Worm (Caenorhabditis elegans) whole organism, young adult: Measurements from ENCODE around the gene ZK822.9.

Experiments
- K11D2.4 ChIP-seq: fragments of 200-800 bp; sonication (Bioruptor generic); IDR thresholded peaks from 2 replicates; pipeline ENCODE4 v1.3.6; 2022; ENCODE audit warnings: missing genetic modification reagents, missing genetic modification characterization, missing compliant biosample characterization
- Y79H2A.3 ChIP-seq: fragments of 200-800 bp; sonication (Bioruptor generic); conservative IDR thresholded peaks from 2 replicates; pipeline ENCODE4 v1.3.6; 2022; ENCODE audit warnings: missing genetic modification reagents, missing genetic modification characterization, missing compliant biosample characterization
- ama-1 ChIP-seq, 3 experiments: fragments of 150-350 bp in 1 of 3; sonication (generic microtip) in 2 of 3; optimal IDR thresholded peaks; 2 replicates each; lab custom pipeline; 2014 to 2018; ENCODE audit warnings: missing biosample characterization in 2 of 3, missing genetic modification characterization in 2 of 3, missing genetic modification reagents in 2 of 3
- lin-40 ChIP-seq: sonication (generic microtip); optimal IDR thresholded peaks from 2 replicates; lab custom pipeline; 2016; ENCODE audit warnings: missing genetic modification characterization, mild to moderate bottlenecking, missing compliant biosample characterization, missing genotype, missing genetic modification reagents
- madf-3 ChIP-seq: fragments of 200-800 bp; sonication (Bioruptor generic); IDR thresholded peaks from 2 replicates; pipeline ENCODE4 v1.3.6; 2022; ENCODE audit warnings: missing genetic modification reagents, missing genetic modification characterization, missing compliant biosample characterization
- pha-4 ChIP-seq: fragments of 150-350 bp; sonication (generic microtip); optimal IDR thresholded peaks from 2 replicates; lab custom pipeline; 2014; ENCODE audit warnings: missing biosample characterization, missing genetic modification reagents, missing genetic modification characterization
- unc-62 ChIP-seq: fragments of 150-350 bp; optimal IDR thresholded peaks from 2 replicates; lab custom pipeline; 2014; ENCODE audit warnings: missing biosample characterization, missing genetic modification reagents, missing genetic modification characterization

DNA sequence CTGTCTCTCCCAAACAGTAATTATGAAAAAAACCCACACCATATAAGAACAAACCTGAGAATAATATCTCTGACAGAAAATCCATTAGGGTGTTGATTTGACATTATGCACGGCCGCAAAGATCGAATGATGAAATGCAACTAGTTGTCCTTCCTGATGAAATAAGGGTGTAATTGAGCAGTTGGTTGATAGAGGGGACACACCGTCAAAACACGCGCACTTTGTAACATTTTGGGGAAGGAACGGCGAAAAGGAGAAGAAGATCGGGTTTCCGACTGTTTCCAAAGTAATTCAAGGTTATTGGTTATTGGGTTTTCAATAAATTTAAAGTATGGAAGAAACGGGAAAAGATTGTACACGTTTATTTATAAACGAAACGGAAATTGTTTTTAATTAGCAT, 6.3 kb downstream of the ZK822.9 start, which contains the start of gene ZK822.1:
- TF ChIP-seq pha-4 (tag; lab: Kevin White, UChicago) = no peak
- no peak for TF ChIP-seq madf-3 (GFP tag; lab: Robert Waterston, UW)
- no peak for TF ChIP-seq lin-40 (tag; lab: Kevin White, UChicago)
- no peak for TF ChIP-seq ama-1 (optimal IDR thresholded peaks at IDR 0.05; lab: Kevin White, UChicago)
- no peak for TF ChIP-seq ama-1 (GFP tag; optimal IDR thresholded peaks at IDR 0.05; lab: Kevin White, UChicago)
- TF ChIP-seq K11D2.4 (GFP tag; lab: Robert Waterston, UW) = no peak
- TF ChIP-seq unc-62 = no peak
- no peak for TF ChIP-seq Y79H2A.3
